Worm (Caenorhabditis elegans) whole organism, L4 larva: ENCODE measurements around the gene srw-87.

Source experiments
- D1046.2 ChIP-seq: fragments of 200-800 bp; sonication (Bioruptor generic); IDR thresholded peaks from 2 replicates; pipeline ENCODE4 v1.3.6; 2022; ENCODE audit warnings: missing genetic modification characterization, missing compliant biosample characterization
- F10B5.3 ChIP-seq: sonication (generic microtip); optimal IDR thresholded peaks from 2 replicates; lab custom pipeline; 2016; ENCODE audit warnings: mild to moderate bottlenecking, missing genetic modification characterization, missing compliant biosample characterization
- F37D6.2 ChIP-seq: sonication (generic microtip); optimal IDR thresholded peaks from 2 replicates; lab custom pipeline; 2016; ENCODE audit warnings: mild to moderate bottlenecking, missing genetic modification characterization, missing compliant biosample characterization
- F44E2.7 ChIP-seq: fragments of 200-800 bp; sonication (Bioruptor generic); IDR thresholded peaks from 2 replicates; pipeline ENCODE4 v2.1.2; 2022; ENCODE audit warnings: missing genetic modification characterization, missing compliant biosample characterization
- F49E8.2 ChIP-seq: sonication (generic microtip); optimal IDR thresholded peaks from 2 replicates; lab custom pipeline; 2016; ENCODE audit warnings: missing compliant biosample characterization, mild to moderate bottlenecking, missing genetic modification characterization, borderline replicate concordance
- T20F7.1 ChIP-seq: fragments of 200-800 bp; sonication (Bioruptor generic); optimal IDR thresholded peaks from 2 replicates; lab custom pipeline; 2018; ENCODE audit warnings: mild to moderate bottlenecking, missing genetic modification characterization, missing compliant biosample characterization
- T26A8.4 ChIP-seq: fragments of 200-800 bp; sonication (Bioruptor generic); IDR thresholded peaks from 2 replicates; pipeline ENCODE4 v1.3.6; 2022; ENCODE audit warnings: missing genetic modification characterization, missing compliant biosample characterization
- Y5F2A.4 ChIP-seq: fragments of 200-800 bp; sonication (Bioruptor generic); optimal IDR thresholded peaks from 2 replicates; lab custom pipeline; 2018; ENCODE audit warnings: mild to moderate bottlenecking, missing genetic modification characterization, missing compliant biosample characterization
- Y75B8A.6 ChIP-seq: fragments of 200-800 bp; sonication (Bioruptor generic); IDR thresholded peaks from 2 replicates; pipeline ENCODE4 v1.3.6; 2022; ENCODE audit warnings: missing genetic modification reagents, missing genetic modification characterization, missing compliant biosample characterization
- aha-1 ChIP-seq: fragments of 150-350 bp; peaks from one replicate; lab custom pipeline; 2014; ENCODE audit warnings: missing biosample characterization, missing genetic modification characterization
- aly-2 ChIP-seq: sonication (generic microtip); optimal IDR thresholded peaks from 2 replicates; lab custom pipeline; 2018; ENCODE audit warnings: missing biosample characterization, missing genetic modification characterization
- ama-1 ChIP-seq: fragments of 150-350 bp; optimal IDR thresholded peaks from 2 replicates; lab custom pipeline; 2014; ENCODE audit warnings: inconsistent platforms, mixed read lengths
- attf-4 ChIP-seq: sonication (generic microtip); optimal IDR thresholded peaks from 3 replicates; lab custom pipeline; 2017; ENCODE audit warnings: missing biosample characterization, missing genetic modification characterization
- ceh-32 ChIP-seq: sonication (generic microtip); optimal IDR thresholded peaks from 2 replicates; lab custom pipeline; 2016; ENCODE audit warnings: mild to moderate bottlenecking, missing genetic modification characterization, missing compliant biosample characterization; ENCODE audit not compliant: poor library complexity
- cey-2 ChIP-seq: sonication (generic microtip); optimal IDR thresholded peaks from 3 replicates; lab custom pipeline; 2017; ENCODE audit warnings: missing genetic modification characterization, mild to moderate bottlenecking, missing compliant biosample characterization, antibody characterized with exemption, borderline replicate concordance; ENCODE audit not compliant: insufficient read depth
- ctbp-1 ChIP-seq: fragments of 200-800 bp; sonication (Bioruptor generic); IDR thresholded peaks from 2 replicates; pipeline ENCODE4 v1.3.6; 2022; ENCODE audit warnings: missing genetic modification reagents, missing genetic modification characterization, missing compliant biosample characterization
- daf-19 ChIP-seq: fragments of 200-800 bp; sonication (Bioruptor generic); conservative IDR thresholded peaks from 2 replicates; pipeline ENCODE4 v1.3.6; 2022; ENCODE audit warnings: missing genetic modification characterization, missing compliant biosample characterization
- dmd-8 ChIP-seq: fragments of 200-800 bp; sonication (Bioruptor generic); IDR thresholded peaks from 2 replicates; pipeline ENCODE4 v1.3.6; 2022; ENCODE audit warnings: missing genetic modification characterization, missing compliant biosample characterization
- dmd-9 ChIP-seq: fragments of 200-800 bp; sonication (Bioruptor generic); IDR thresholded peaks from 2 replicates; pipeline ENCODE4 v1.3.6; 2022; ENCODE audit warnings: missing genetic modification reagents, missing genetic modification characterization, missing compliant biosample characterization
- dpl-1 ChIP-seq: fragments of 150-350 bp; optimal IDR thresholded peaks from 2 replicates; lab custom pipeline; 2014; ENCODE audit warnings: missing biosample characterization, missing genetic modification reagents, missing genetic modification characterization
- dve-1 ChIP-seq: sonication (generic microtip); optimal IDR thresholded peaks from 2 replicates; lab custom pipeline; 2017; ENCODE audit warnings: antibody characterized with exemption, mild to moderate bottlenecking, missing genetic modification characterization, missing compliant biosample characterization; ENCODE audit not compliant: insufficient read depth
- egl-27 ChIP-seq: sonication (generic microtip); optimal IDR thresholded peaks from 3 replicates; lab custom pipeline; 2017; ENCODE audit warnings: missing biosample characterization, missing genetic modification reagents, missing genetic modification characterization
- egl-43 ChIP-seq: fragments of 200-800 bp; sonication (Bioruptor generic); IDR thresholded peaks from 2 replicates; pipeline ENCODE4 v1.3.6; 2022; ENCODE audit warnings: missing genetic modification reagents, missing genetic modification characterization, missing compliant biosample characterization
- hmg-1.1 ChIP-seq: fragments of 200-800 bp; sonication (Bioruptor generic); IDR thresholded peaks from 2 replicates; pipeline ENCODE4 v1.3.6; 2022; ENCODE audit warnings: missing genetic modification reagents, missing genetic modification characterization, missing compliant biosample characterization
- jun-1 ChIP-seq: fragments of 150-350 bp; optimal IDR thresholded peaks from 2 replicates; lab custom pipeline; 2014; ENCODE audit warnings: missing biosample characterization, missing genetic modification reagents, missing genetic modification characterization
- lim-7 ChIP-seq: fragments of 200-800 bp; sonication (Bioruptor generic); IDR thresholded peaks from 2 replicates; pipeline ENCODE4 v1.3.6; 2022; ENCODE audit warnings: missing genetic modification characterization, missing compliant biosample characterization
- lin-1 ChIP-seq: fragments of 200-800 bp; sonication (Bioruptor generic); IDR thresholded peaks from 2 replicates; pipeline ENCODE4 v1.3.6; 2022; ENCODE audit warnings: missing genetic modification reagents, missing genetic modification characterization, missing compliant biosample characterization
- lin-15B ChIP-seq: fragments of 150-350 bp; sonication (generic microtip); optimal IDR thresholded peaks from 3 replicates; lab custom pipeline; 2014; ENCODE audit warnings: missing biosample characterization, missing genetic modification characterization
- lin-38 ChIP-seq: fragments of 200-800 bp; sonication (Bioruptor generic); IDR thresholded peaks from 2 replicates; pipeline ENCODE4 v1.3.6; 2022; ENCODE audit warnings: missing genetic modification reagents, missing genetic modification characterization, missing compliant biosample characterization
- lin-39 ChIP-seq: fragments of 150-350 bp; optimal IDR thresholded peaks from 2 replicates; lab custom pipeline; 2014; ENCODE audit warnings: missing biosample characterization, missing genetic modification reagents, missing genetic modification characterization
- lir-3 ChIP-seq: sonication (generic microtip); optimal IDR thresholded peaks from 2 replicates; lab custom pipeline; 2016; ENCODE audit warnings: mild to moderate bottlenecking, missing genetic modification characterization, missing compliant biosample characterization
- madf-9 ChIP-seq: fragments of 200-800 bp; sonication (Bioruptor generic); conservative IDR thresholded peaks from 2 replicates; pipeline ENCODE4 v1.3.6; 2022; ENCODE audit warnings: missing genetic modification reagents, missing genetic modification characterization, missing compliant biosample characterization
- mes-2 ChIP-seq: sonication (generic microtip); optimal IDR thresholded peaks from 2 replicates; lab custom pipeline; 2016; ENCODE audit warnings: missing genotype, mild to moderate bottlenecking, missing genetic modification characterization, missing compliant biosample characterization; ENCODE audit not compliant: poor library complexity, severe bottlenecking
- nhr-102 ChIP-seq: sonication (generic microtip); optimal IDR thresholded peaks from 2 replicates; lab custom pipeline; 2016; ENCODE audit warnings: mild to moderate bottlenecking, missing genetic modification characterization, moderate library complexity, missing compliant biosample characterization
- nhr-11 ChIP-seq: fragments of 150-350 bp; optimal IDR thresholded peaks from 2 replicates; lab custom pipeline; 2014; ENCODE audit warnings: missing biosample characterization, missing genetic modification characterization
- nhr-111 ChIP-seq: fragments of 200-800 bp; sonication (Bioruptor generic); optimal IDR thresholded peaks from 2 replicates; lab custom pipeline; 2018; ENCODE audit warnings: mild to moderate bottlenecking, missing genetic modification characterization, missing compliant biosample characterization
- nhr-237 ChIP-seq: sonication (generic microtip); optimal IDR thresholded peaks from 2 replicates; lab custom pipeline; 2017; ENCODE audit warnings: missing biosample characterization, missing genetic modification characterization
- nhr-77 ChIP-seq: fragments of 150-350 bp; optimal IDR thresholded peaks from 2 replicates; lab custom pipeline; 2014; ENCODE audit warnings: missing biosample characterization, missing genetic modification characterization
- php-3 ChIP-seq: fragments of 200-800 bp; sonication (Bioruptor generic); IDR thresholded peaks from 2 replicates; pipeline ENCODE4 v1.3.6; 2022; ENCODE audit warnings: missing genetic modification reagents, missing genetic modification characterization, missing compliant biosample characterization
- pqm-1 ChIP-seq: sonication (generic microtip); optimal IDR thresholded peaks from 2 replicates; lab custom pipeline; 2017; ENCODE audit warnings: missing biosample characterization, missing genetic modification characterization
- rbr-2 ChIP-seq: sonication (generic microtip); optimal IDR thresholded peaks from 2 replicates; lab custom pipeline; 2016; ENCODE audit warnings: missing genotype, missing genetic modification characterization, missing compliant biosample characterization
- sdz-12 ChIP-seq: fragments of 200-800 bp; sonication (Bioruptor generic); optimal IDR thresholded peaks from 2 replicates; lab custom pipeline; 2018; ENCODE audit warnings: mild to moderate bottlenecking, missing genetic modification characterization, missing compliant biosample characterization
- set-16 ChIP-seq: fragments of 200-800 bp; sonication (Bioruptor generic); IDR thresholded peaks from 2 replicates; pipeline ENCODE4 v1.3.6; 2022; ENCODE audit warnings: missing genetic modification reagents, missing genetic modification characterization, missing compliant biosample characterization
- skn-1 ChIP-seq: fragments of 150-350 bp; optimal IDR thresholded peaks from 2 replicates; lab custom pipeline; 2014; ENCODE audit warnings: missing biosample characterization, missing genetic modification characterization
- snpc-1.2 ChIP-seq: fragments of 200-800 bp; sonication (Bioruptor generic); IDR thresholded peaks from 2 replicates; pipeline ENCODE4 v1.3.6; 2022; ENCODE audit warnings: missing genetic modification reagents, missing genetic modification characterization, missing compliant biosample characterization
- tra-1 ChIP-seq: fragments of 200-800 bp; sonication (Bioruptor generic); IDR thresholded peaks from 2 replicates; pipeline ENCODE4 v1.3.6; 2022; ENCODE audit warnings: missing genetic modification reagents, missing genetic modification characterization, missing compliant biosample characterization
- unc-62 ChIP-seq, 3 experiments: fragments of 150-350 bp in 1 of 3; sonication (generic microtip); optimal IDR thresholded peaks in 2 of 3; peaks in 1 of 3; 1 replicate in 1 of 3; 2 replicates in 2 of 3; lab custom pipeline; 2014 to 2017; ENCODE audit warnings: missing biosample characterization in 3 of 3, missing genetic modification characterization in 3 of 3, missing genetic modification reagents in 3 of 3, missing genotype in 1 of 3
- vab-7 ChIP-seq: fragments of 200-800 bp; sonication (Bioruptor generic); IDR thresholded peaks from 2 replicates; pipeline ENCODE4 v1.3.6; 2022; ENCODE audit warnings: missing genetic modification reagents, missing genetic modification characterization, missing compliant biosample characterization
- zfp-3 ChIP-seq: fragments of 200-800 bp; sonication (Bioruptor generic); conservative IDR thresholded peaks from 2 replicates; pipeline ENCODE4 v1.3.6; 2022; ENCODE audit warnings: missing genetic modification reagents, missing genetic modification characterization, missing compliant biosample characterization
- zip-2 ChIP-seq: fragments of 150-350 bp; optimal IDR thresholded peaks from 2 replicates; lab custom pipeline; 2014; ENCODE audit warnings: missing biosample characterization, missing genetic modification characterization
- ztf-7 ChIP-seq: fragments of 150-350 bp; optimal IDR thresholded peaks from 2 replicates; lab custom pipeline; 2014; ENCODE audit warnings: missing biosample characterization, missing genetic modification characterization

Gene srw-87

ce11 chrV:16355941-16356340, 19.5 kb downstream of the srw-87 start:
- peak; percentile 99 for TF ChIP-seq aha-1 (tag; lab: Kevin White, UChicago)
- TF ChIP-seq zfp-3 (GFP tag; lab: Robert Waterston, UW), result no peak; the same call in 1 of the 2 replicates
- TF ChIP-seq set-16, result peak; percentile 92
- TF ChIP-seq egl-43 (GFP tag; lab: Robert Waterston, UW), result peak; percentile 88
- no peak for TF ChIP-seq ama-1 (lab: Kevin White, UChicago)
- TF ChIP-seq T26A8.4 (GFP tag; lab: Robert Waterston, UW), result peak; percentile 72; the same call in 1 of the 2 replicates
- no peak for TF ChIP-seq snpc-1.2 (GFP tag; lab: Robert Waterston, UW)
- no peak for TF ChIP-seq lir-3 (tag; lab: Kevin White, UChicago)
- no peak for TF ChIP-seq pqm-1 (tag; lab: Kevin White, UChicago)
- no peak for TF ChIP-seq lin-15B (tag; lab: Kevin White, UChicago)
- peak; percentile 70 for TF ChIP-seq vab-7 (GFP tag; lab: Robert Waterston, UW)
- TF ChIP-seq madf-9 (GFP tag; lab: Robert Waterston, UW), result peak; percentile 73
- peak; percentile 14 for TF ChIP-seq F10B5.3
- TF ChIP-seq lin-39 (tag; lab: Kevin White, UChicago), result no peak
- peak; percentile 68 for TF ChIP-seq nhr-11 (tag; lab: Kevin White, UChicago)
- no peak for TF ChIP-seq D1046.2
- TF ChIP-seq F44E2.7 (GFP tag; lab: Robert Waterston, UW), result no peak
- TF ChIP-seq aly-2 (tag; lab: Kevin White, UChicago), result no peak
- TF ChIP-seq tra-1 (GFP tag; lab: Robert Waterston, UW), result peak; percentile 92
- peak; percentile 92 for TF ChIP-seq ctbp-1
- peak; percentile 47 for TF ChIP-seq dpl-1 (GFP tag; lab: Kevin White, UChicago)
- no peak for TF ChIP-seq nhr-237 (tag; lab: Kevin White, UChicago)
- no peak for TF ChIP-seq Y5F2A.4
- TF ChIP-seq Y75B8A.6 (GFP tag; lab: Robert Waterston, UW), result peak; percentile 36; the same call in 1 of the 2 replicates
- peak; percentile 90 for TF ChIP-seq lin-1 (GFP tag; lab: Robert Waterston, UW)
- peak; percentile 98 for TF ChIP-seq hmg-1.1 (GFP tag; lab: Robert Waterston, UW)
- TF ChIP-seq nhr-77 (tag; lab: Kevin White, UChicago), result peak; percentile 93
- TF ChIP-seq egl-27, result no peak
- peak; percentile 75 for TF ChIP-seq nhr-102 (tag; lab: Kevin White, UChicago)
- peak; percentile 89 for TF ChIP-seq php-3
- TF ChIP-seq rbr-2 (tag; lab: Kevin White, UChicago), result peak; percentile 90
- TF ChIP-seq dmd-9, result peak; percentile 74
- peak; percentile 64 for TF ChIP-seq F37D6.2 (tag; lab: Kevin White, UChicago)
- TF ChIP-seq nhr-111 (GFP tag; lab: Kevin White, UChicago), result no peak
- peak; percentile 47 for TF ChIP-seq sdz-12 (GFP tag; lab: Kevin White, UChicago)
- no peak for TF ChIP-seq ceh-32
- peak; percentile 65 for TF ChIP-seq lin-38 (GFP tag; lab: Robert Waterston, UW)
- TF ChIP-seq attf-4 (tag; lab: Kevin White, UChicago), result no peak
- TF ChIP-seq T20F7.1, result no peak
- TF ChIP-seq unc-62 (GFP tag; optimal IDR thresholded peaks at IDR 0.05 in 1 of 2; lab: Kevin White, UChicago), result peak in 1 of 2 experiments; percentile 97
- no peak for TF ChIP-seq unc-62 (tag; optimal IDR thresholded peaks at IDR 0.05; lab: Kevin White, UChicago)
- no peak for TF ChIP-seq cey-2 (tag; lab: Kevin White, UChicago)
- TF ChIP-seq jun-1 (tag; lab: Kevin White, UChicago), result peak; percentile 80
- TF ChIP-seq dmd-8 (GFP tag; lab: Robert Waterston, UW), result 0 out of 2 replicates have a peak, but pooled peaks have one; percentile 54
- TF ChIP-seq ztf-7 (tag; lab: Kevin White, UChicago), result peak; percentile 55
- TF ChIP-seq skn-1, result no peak
- no peak for TF ChIP-seq daf-19 (GFP tag; lab: Robert Waterston, UW)
- TF ChIP-seq mes-2 (tag; lab: Kevin White, UChicago), result peak; percentile 78
- no peak for TF ChIP-seq lim-7 (GFP tag; lab: Robert Waterston, UW)
- no peak for TF ChIP-seq zip-2 (tag; lab: Kevin White, UChicago)
- no peak for TF ChIP-seq F49E8.2 (tag; lab: Kevin White, UChicago)
- TF ChIP-seq dve-1 (tag; lab: Kevin White, UChicago), result peak; percentile 96
